Fruit fly (Drosophila melanogaster) S2 (cell line): ENCODE data around the gene CG31687.

Experiments
- CG8478 ChIP-seq: fragments of >200 bp; optimal IDR thresholded peaks from 2 replicates; lab custom pipeline; 2018
- CTCF ChIP-seq, 2 experiments: fragments of >200 bp; optimal IDR thresholded peaks; 2 replicates each; lab custom pipeline; 2018

DNA sequence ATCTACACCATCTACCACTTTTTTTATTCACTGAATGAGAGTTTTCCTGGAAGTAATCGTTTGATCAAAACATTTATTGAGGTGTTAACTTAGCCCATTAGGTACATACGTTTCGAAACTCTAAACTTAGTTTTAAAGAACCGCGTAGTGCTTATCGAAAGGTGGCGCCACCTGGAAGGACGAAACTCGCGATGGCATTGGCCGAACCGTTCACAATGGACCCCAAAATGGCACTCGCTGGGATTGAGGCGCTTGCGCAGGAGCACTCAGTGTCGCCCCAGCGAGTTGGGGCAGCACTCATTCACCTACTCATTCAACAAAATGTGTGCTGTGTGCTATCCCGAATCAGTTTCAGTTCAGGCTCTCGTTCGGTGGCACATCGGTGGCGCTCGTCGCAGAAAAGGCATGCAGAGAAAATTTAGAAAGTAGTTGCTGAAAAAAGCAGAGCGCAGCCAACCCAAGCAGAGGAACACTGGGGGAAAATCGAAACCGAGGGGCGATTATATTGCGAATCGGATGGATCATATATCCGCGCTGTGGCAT lies 24.1 kb upstream of the CG31687 start, which contains the start of gene CG31688:
- TF ChIP-seq CTCF (optimal IDR thresholded peaks at IDR 0.05; lab: Kevin White, UChicago) (peak; percentile 74 to 82), CG8478 (lab: Kevin White, UChicago) (no peak)
